Worm (Caenorhabditis elegans) whole organism, L1 larva: ENCODE measurements around the gene ZK1290.14.
A peak's percentile ranks its signal among the peaks of the same experiment; 100 is the strongest.

ENCODE experiments used
- F16B12.6 ChIP-seq: fragments of 150-350 bp; optimal IDR thresholded peaks from 2 replicates; lab custom pipeline; 2014; ENCODE audit warnings: missing biosample characterization, missing genetic modification characterization
- aly-2 ChIP-seq: fragments of 150-350 bp; optimal IDR thresholded peaks from 2 replicates; lab custom pipeline; 2014; ENCODE audit warnings: missing biosample characterization, missing genetic modification characterization
- blmp-1 ChIP-seq: fragments of 150-350 bp; optimal IDR thresholded peaks from 2 replicates; lab custom pipeline; 2014; ENCODE audit warnings: missing biosample characterization, missing genetic modification characterization
- ceh-63 ChIP-seq: fragments of 200-800 bp; sonication (Bioruptor generic); optimal IDR thresholded peaks from 2 replicates; lab custom pipeline; 2018; ENCODE audit warnings: mild to moderate bottlenecking, missing genetic modification characterization, missing compliant biosample characterization
- ceh-8 ChIP-seq: fragments of 200-800 bp; sonication (Bioruptor generic); optimal IDR thresholded peaks from 2 replicates; lab custom pipeline; 2018; ENCODE audit warnings: mild to moderate bottlenecking, missing genetic modification characterization, moderate library complexity, missing compliant biosample characterization
- ceh-82 ChIP-seq, 3 experiments: fragments of 150-350 bp in 1 of 3; sonication (generic microtip) in 2 of 3; optimal IDR thresholded peaks; 2 replicates each; lab custom pipeline; 2014 to 2017; ENCODE audit warnings: missing biosample characterization in 3 of 3, missing genetic modification characterization in 3 of 3
- ceh-90 ChIP-seq: sonication (generic microtip); optimal IDR thresholded peaks from 2 replicates; lab custom pipeline; 2016; ENCODE audit warnings: missing genetic modification characterization, missing compliant biosample characterization
- dsc-1 ChIP-seq: sonication (generic microtip); optimal IDR thresholded peaks from 2 replicates; lab custom pipeline; 2016; ENCODE audit warnings: mild to moderate bottlenecking, missing genetic modification characterization, missing compliant biosample characterization
- egl-13 ChIP-seq: sonication (generic microtip); optimal IDR thresholded peaks from 2 replicates; lab custom pipeline; 2016; ENCODE audit warnings: missing genotype, missing genetic modification reagents, missing genetic modification characterization, missing compliant biosample characterization
- egl-27 ChIP-seq, 2 experiments: fragments of 150-350 bp in 1 of 2; sonication (generic microtip); optimal IDR thresholded peaks; 3 replicates each; lab custom pipeline; 2017 to 2018; ENCODE audit warnings: missing biosample characterization in 2 of 2, missing genetic modification characterization in 2 of 2, missing genetic modification reagents in 2 of 2
- ets-5 ChIP-seq: fragments of 200-800 bp; sonication (Bioruptor generic); IDR thresholded peaks from 2 replicates; pipeline ENCODE4 v1.3.6; 2022; ENCODE audit warnings: missing genetic modification characterization, missing compliant biosample characterization
- fkh-10 ChIP-seq: sonication (generic microtip); optimal IDR thresholded peaks from 2 replicates; lab custom pipeline; 2017; ENCODE audit warnings: missing biosample characterization, missing genetic modification reagents, missing genetic modification characterization
- fkh-4 ChIP-seq: sonication (generic microtip); optimal IDR thresholded peaks from 2 replicates; lab custom pipeline; 2016; ENCODE audit warnings: missing compliant biosample characterization, missing genetic modification characterization, borderline replicate concordance
- fkh-8 ChIP-seq: sonication (generic microtip); optimal IDR thresholded peaks from 2 replicates; lab custom pipeline; 2016; ENCODE audit warnings: mild to moderate bottlenecking, missing genetic modification characterization, missing compliant biosample characterization
- fos-1 ChIP-seq: fragments of 150-350 bp; optimal IDR thresholded peaks from 2 replicates; lab custom pipeline; 2014; ENCODE audit warnings: missing biosample characterization, missing genetic modification characterization
- hlh-17 ChIP-seq: fragments of 200-800 bp; sonication (Bioruptor generic); optimal IDR thresholded peaks from 2 replicates; lab custom pipeline; 2018; ENCODE audit warnings: missing genetic modification characterization, mild to moderate bottlenecking, missing compliant biosample characterization, moderate library complexity, borderline replicate concordance
- hlh-4 ChIP-seq: sonication (generic microtip); optimal IDR thresholded peaks from 2 replicates; lab custom pipeline; 2016; ENCODE audit warnings: mild to moderate bottlenecking, missing genetic modification characterization, missing compliant biosample characterization
- irx-1 ChIP-seq: sonication (generic microtip); optimal IDR thresholded peaks from 2 replicates; lab custom pipeline; 2016; ENCODE audit warnings: missing genetic modification characterization, missing compliant biosample characterization
- isw-1 ChIP-seq: fragments of 200-800 bp; sonication (Bioruptor generic); IDR thresholded peaks from 2 replicates; pipeline ENCODE4 v1.3.6; 2022; ENCODE audit warnings: missing genetic modification characterization, missing compliant biosample characterization
- lin-14 ChIP-seq: fragments of 200-800 bp; sonication (Bioruptor generic); optimal IDR thresholded peaks from 2 replicates; lab custom pipeline; 2018; ENCODE audit warnings: mild to moderate bottlenecking, missing genetic modification characterization, moderate library complexity, missing compliant biosample characterization
- lin-35 ChIP-seq, 2 experiments: fragments of 150-350 bp; optimal IDR thresholded peaks; 2 replicates each; lab custom pipeline; 2014; ENCODE audit warnings: missing biosample characterization in 2 of 2, missing genetic modification characterization in 2 of 2, missing genetic modification reagents in 2 of 2
- lsy-2 ChIP-seq, 2 experiments: fragments of 150-350 bp; optimal IDR thresholded peaks; 2 replicates each; lab custom pipeline; 2014; ENCODE audit warnings: missing biosample characterization in 2 of 2, missing genetic modification characterization in 2 of 2
- nhr-11 ChIP-seq: fragments of 150-350 bp; optimal IDR thresholded peaks from 2 replicates; lab custom pipeline; 2014; ENCODE audit warnings: missing biosample characterization, missing genetic modification characterization
- nhr-237 ChIP-seq: fragments of 150-350 bp; optimal IDR thresholded peaks from 2 replicates; lab custom pipeline; 2014; ENCODE audit warnings: missing biosample characterization, missing genetic modification characterization
- nhr-28 ChIP-seq: fragments of 150-350 bp; optimal IDR thresholded peaks from 2 replicates; lab custom pipeline; 2014; ENCODE audit warnings: missing biosample characterization, missing genetic modification characterization
- nhr-47 ChIP-seq: sonication (generic microtip); optimal IDR thresholded peaks from 2 replicates; lab custom pipeline; 2016; ENCODE audit warnings: mild to moderate bottlenecking, missing genetic modification characterization, moderate library complexity, missing compliant biosample characterization
- nhr-71 ChIP-seq: sonication (generic microtip); optimal IDR thresholded peaks from 2 replicates; lab custom pipeline; 2016; ENCODE audit warnings: mild to moderate bottlenecking, missing genetic modification characterization, moderate library complexity, missing compliant biosample characterization
- nhr-76 ChIP-seq: sonication (generic microtip); optimal IDR thresholded peaks from 2 replicates; lab custom pipeline; 2017; ENCODE audit warnings: missing biosample characterization, missing genetic modification characterization
- nhr-77 ChIP-seq: fragments of 150-350 bp; optimal IDR thresholded peaks from 2 replicates; lab custom pipeline; 2014; ENCODE audit warnings: missing biosample characterization, missing genetic modification characterization
- pag-3 ChIP-seq: sonication (generic microtip); optimal IDR thresholded peaks from 2 replicates; lab custom pipeline; 2017; ENCODE audit warnings: missing genetic modification characterization, mild to moderate bottlenecking, missing compliant biosample characterization, antibody characterized with exemption, borderline replicate concordance; ENCODE audit not compliant: insufficient read depth
- pax-3 ChIP-seq: fragments of 200-800 bp; sonication (Bioruptor generic); optimal IDR thresholded peaks from 2 replicates; lab custom pipeline; 2018; ENCODE audit warnings: mild to moderate bottlenecking, missing genetic modification characterization, moderate library complexity, missing compliant biosample characterization
- skn-1 ChIP-seq: fragments of 150-350 bp; optimal IDR thresholded peaks from 2 replicates; lab custom pipeline; 2014; ENCODE audit warnings: missing biosample characterization, missing genetic modification characterization
- snu-23 ChIP-seq: sonication (generic microtip); optimal IDR thresholded peaks from 2 replicates; lab custom pipeline; 2016; ENCODE audit warnings: missing genetic modification characterization, missing compliant biosample characterization
- sptf-1 ChIP-seq: fragments of 150-350 bp; optimal IDR thresholded peaks from 2 replicates; lab custom pipeline; 2014; ENCODE audit warnings: missing biosample characterization, missing genetic modification characterization
- swsn-7 ChIP-seq: sonication (generic microtip); optimal IDR thresholded peaks from 2 replicates; lab custom pipeline; 2016; ENCODE audit warnings: missing genetic modification characterization, missing compliant biosample characterization
- tbx-2 ChIP-seq: sonication (generic microtip); optimal IDR thresholded peaks from 2 replicates; lab custom pipeline; 2016; ENCODE audit warnings: missing genetic modification characterization, missing compliant biosample characterization
- unc-130 ChIP-seq: fragments of 150-350 bp; optimal IDR thresholded peaks from 2 replicates; lab custom pipeline; 2017; ENCODE audit warnings: missing biosample characterization, missing genetic modification characterization, inconsistent platforms
- unc-86 ChIP-seq: sonication (generic microtip); optimal IDR thresholded peaks from 2 replicates; lab custom pipeline; 2016; ENCODE audit warnings: missing genetic modification characterization, missing compliant biosample characterization
- vab-15 ChIP-seq: sonication (generic microtip); optimal IDR thresholded peaks from 2 replicates; lab custom pipeline; 2017; ENCODE audit warnings: missing genotype, mild to moderate bottlenecking, missing genetic modification characterization, missing compliant biosample characterization
- xbp-1 ChIP-seq: sonication (generic microtip); optimal IDR thresholded peaks from 2 replicates; lab custom pipeline; 2016; ENCODE audit warnings: missing genetic modification characterization, missing compliant biosample characterization
- ztf-11 ChIP-seq, 2 experiments: sonication (generic microtip); optimal IDR thresholded peaks; 2 replicates each; lab custom pipeline; 2016 to 2017; ENCODE audit warnings: missing genetic modification characterization in 2 of 2, missing biosample characterization in 1 of 2, missing compliant biosample characterization in 1 of 2

The ZK1290.14 gene

ce11 chrII:7593227-7593626, 37.8 kb upstream of the ZK1290.14 start:
- no peak for TF ChIP-seq egl-27 (tag; optimal IDR thresholded peaks at IDR 0.05; lab: Kevin White, UChicago)
- TF ChIP-seq fkh-8 (tag; lab: Kevin White, UChicago): peak; percentile 84
- TF ChIP-seq isw-1: peak; percentile 37
- TF ChIP-seq nhr-76 (tag; lab: Kevin White, UChicago): no peak
- peak; percentile 67 for TF ChIP-seq nhr-47 (tag; lab: Kevin White, UChicago)
- no peak for TF ChIP-seq nhr-28 (tag; lab: Kevin White, UChicago)
- TF ChIP-seq unc-130: no peak
- TF ChIP-seq ceh-82 (tag; optimal IDR thresholded peaks at IDR 0.05; lab: Kevin White, UChicago): peak in 2 of 3 experiments; percentile 40 to 46
- peak; percentile 60 for TF ChIP-seq unc-86
- TF ChIP-seq blmp-1: no peak
- peak in 1 of 2 experiments; percentile 46 for TF ChIP-seq lin-35 (GFP tag; optimal IDR thresholded peaks at IDR 0.05; lab: Kevin White, UChicago)
- no peak for TF ChIP-seq nhr-237 (tag; lab: Kevin White, UChicago)
- TF ChIP-seq fos-1 (tag; lab: Kevin White, UChicago): no peak
- no peak for TF ChIP-seq ztf-11 (tag; optimal IDR thresholded peaks at IDR 0.05; lab: Kevin White, UChicago)
- peak; percentile 22 for TF ChIP-seq xbp-1 (tag; lab: Kevin White, UChicago)
- TF ChIP-seq lsy-2 (tag; optimal IDR thresholded peaks at IDR 0.05; lab: Kevin White, UChicago): peak; percentile 3 to 23
- TF ChIP-seq nhr-71 (tag; lab: Kevin White, UChicago): peak; percentile 63
- TF ChIP-seq fkh-10 (GFP tag; lab: Kevin White, UChicago): peak; percentile 76
- TF ChIP-seq tbx-2: peak; percentile 49
- TF ChIP-seq swsn-7 (tag; lab: Kevin White, UChicago): peak; percentile 52
- peak; percentile 51 for TF ChIP-seq egl-13 (tag; lab: Kevin White, UChicago)
- TF ChIP-seq pax-3 (tag; lab: Kevin White, UChicago): peak; percentile 13
- peak; percentile 32 for TF ChIP-seq snu-23 (GFP tag; lab: Kevin White, UChicago)
- TF ChIP-seq lin-14 (GFP tag; lab: Kevin White, UChicago): peak; percentile 93

ce11 chrII:7588295-7588694, 32.9 kb upstream of the ZK1290.14 start:
- TF ChIP-seq hlh-4 (tag; lab: Kevin White, UChicago) (no peak), sptf-1 (no peak), ceh-8 (GFP tag; lab: Kevin White, UChicago) (peak; percentile 73), irx-1 (tag; lab: Kevin White, UChicago) (no peak), nhr-11 (no peak), unc-86 (peak; percentile 28), nhr-28 (tag; lab: Kevin White, UChicago) (no peak), tbx-2 (peak; percentile 3), lin-14 (GFP tag; lab: Kevin White, UChicago) (peak; percentile 71), egl-13 (tag; lab: Kevin White, UChicago) (peak; percentile 21)

ce11 chrII:7583555-7583954, 28.2 kb upstream of the ZK1290.14 start, which contains the start of gene mks-3:
Gene mks-3, minus strand, starts transcription at chrII:7583655.
- TF ChIP-seq F16B12.6 (tag; lab: Kevin White, UChicago): no peak
- no peak for TF ChIP-seq ceh-63
- TF ChIP-seq ceh-82 (tag; optimal IDR thresholded peaks at IDR 0.05; lab: Kevin White, UChicago): no peak
- no peak for TF ChIP-seq ceh-90 (tag; lab: Kevin White, UChicago)
- TF ChIP-seq fkh-8 (tag; lab: Kevin White, UChicago): peak; percentile 8
- no peak for TF ChIP-seq snu-23 (GFP tag; lab: Kevin White, UChicago)

ce11 chrII:7577412-7577811, 22.0 kb upstream of the ZK1290.14 start, which contains the start of gene F35D2.6:
Gene F35D2.6, plus strand, starts transcription at chrII:7577712.
- no peak for TF ChIP-seq fkh-4 (tag; lab: Kevin White, UChicago)
- TF ChIP-seq ztf-11 (tag; optimal IDR thresholded peaks at IDR 0.05; lab: Kevin White, UChicago): no peak
- TF ChIP-seq hlh-17 (GFP tag; lab: Kevin White, UChicago): no peak
- TF ChIP-seq unc-86: no peak
- no peak for TF ChIP-seq skn-1 (tag; lab: Kevin White, UChicago)
- TF ChIP-seq ets-5 (GFP tag; lab: Robert Waterston, UW): no peak
- TF ChIP-seq snu-23 (GFP tag; lab: Kevin White, UChicago): no peak
- TF ChIP-seq isw-1: no peak
- no peak for TF ChIP-seq fkh-8 (tag; lab: Kevin White, UChicago)
- no peak for TF ChIP-seq aly-2 (tag; lab: Kevin White, UChicago)
- TF ChIP-seq xbp-1 (tag; lab: Kevin White, UChicago): no peak
- no peak for TF ChIP-seq dsc-1
- no peak for TF ChIP-seq vab-15 (tag; lab: Kevin White, UChicago)
- TF ChIP-seq pag-3 (tag; lab: Kevin White, UChicago): no peak
- no peak for TF ChIP-seq nhr-237 (tag; lab: Kevin White, UChicago)
- TF ChIP-seq sptf-1: no peak
- TF ChIP-seq nhr-77 (tag; lab: Kevin White, UChicago): no peak
- TF ChIP-seq nhr-71 (tag; lab: Kevin White, UChicago): no peak
- TF ChIP-seq ceh-82 (tag; optimal IDR thresholded peaks at IDR 0.05; lab: Kevin White, UChicago): no peak
- TF ChIP-seq, all 84 proteins: peak for 0
